Fruit fly (Drosophila melanogaster): Measurements from ENCODE around the gene CG46441.

- TF ChIP-seq Jra (GFP tag; optimal IDR thresholded peaks at IDR 0.05) (no peak), Hnf4 (GFP tag; optimal IDR thresholded peaks at IDR 0.05) (no peak)
Observed at dm6 chr3R:20501910-20502309, at the start of gene CG46441.

Measured in whole organism, wandering third instar larva.